Fruit fly (Drosophila melanogaster) whole organism, embryonic: ENCODE measurements around the gene Ubc4.
A peak's percentile ranks its signal among the peaks of the same experiment; 100 is the strongest.

Experiments
- ATbp ChIP-seq: fragments of 200-800 bp; sonication (Bioruptor generic); optimal IDR thresholded peaks from 2 replicates; lab custom pipeline; 2017; ENCODE audit warnings: missing biosample characterization, mild to moderate bottlenecking, missing genetic modification characterization, missing genetic modification reagents
- Bteb2 ChIP-seq: fragments of 200-800 bp; sonication (Bioruptor generic); optimal IDR thresholded peaks from 2 replicates; lab custom pipeline; 2016; ENCODE audit warnings: missing biosample characterization, missing genetic modification characterization
- CG10274 ChIP-seq: fragments of 200-800 bp; sonication (Bioruptor generic); optimal IDR thresholded peaks from 3 replicates; lab custom pipeline; 2017; ENCODE audit warnings: missing biosample characterization, mild to moderate bottlenecking, missing genetic modification characterization
- CG10366 ChIP-seq: fragments of 200-800 bp; sonication (Bioruptor generic); IDR thresholded peaks from 2 replicates; pipeline ENCODE4 v1.3.6; 2022; ENCODE audit warnings: missing biosample characterization, missing genetic modification characterization
- CG10565 ChIP-seq: fragments of 200-800 bp; sonication (Bioruptor generic); optimal IDR thresholded peaks from 3 replicates; lab custom pipeline; 2016; ENCODE audit warnings: missing biosample characterization, mild to moderate bottlenecking, missing genetic modification characterization
- CG11560 ChIP-seq: fragments of 200-800 bp; sonication (Bioruptor generic); IDR thresholded peaks from 3 replicates; pipeline ENCODE4 v1.3.6; 2022; ENCODE audit warnings: missing biosample characterization, missing genetic modification characterization
- CG12071 ChIP-seq: fragments of 200-800 bp; sonication (Bioruptor generic); optimal IDR thresholded peaks from 3 replicates; lab custom pipeline; 2018; ENCODE audit warnings: missing biosample characterization, mild to moderate bottlenecking, missing genetic modification characterization
- CG14710 ChIP-seq: fragments of 200-800 bp; sonication (Bioruptor generic); optimal IDR thresholded peaks from 3 replicates; lab custom pipeline; 2019; ENCODE audit warnings: missing biosample characterization, mild to moderate bottlenecking, missing genetic modification characterization, moderate library complexity
- CG1529 ChIP-seq: fragments of 200-800 bp; sonication (Bioruptor generic); optimal IDR thresholded peaks from 3 replicates; lab custom pipeline; 2018; ENCODE audit warnings: missing biosample characterization, missing genetic modification characterization
- CG18619 ChIP-seq: fragments of 200-800 bp; sonication (Bioruptor generic); optimal IDR thresholded peaks from 3 replicates; lab custom pipeline; 2017; ENCODE audit warnings: missing biosample characterization, mild to moderate bottlenecking, missing genetic modification characterization
- CG3726 ChIP-seq: fragments of 200-800 bp; sonication (Bioruptor generic); IDR thresholded peaks from 3 replicates; pipeline ENCODE4, ENCODE4 v1.3.6; 2022; ENCODE audit warnings: missing biosample characterization, missing genetic modification characterization
- CG4730 ChIP-seq: fragments of 200-800 bp; sonication (Bioruptor generic); IDR thresholded peaks from 2 replicates; pipeline ENCODE4 v1.3.6; 2022; ENCODE audit warnings: missing biosample characterization, missing genetic modification characterization
- CG6175 ChIP-seq: fragments of 200-800 bp; sonication (Bioruptor generic); IDR thresholded peaks from 3 replicates; pipeline ENCODE4 v1.3.6; 2022; ENCODE audit warnings: missing biosample characterization, missing genetic modification characterization
- CG7357 ChIP-seq: fragments of 200-800 bp; sonication (Bioruptor generic); IDR thresholded peaks from 3 replicates; pipeline ENCODE4 v1.3.6; 2022; ENCODE audit warnings: missing biosample characterization, missing genetic modification characterization
- CG9437 ChIP-seq: fragments of 200-800 bp; sonication (Bioruptor generic); optimal IDR thresholded peaks from 2 replicates; lab custom pipeline; 2018; ENCODE audit warnings: missing biosample characterization, mild to moderate bottlenecking, missing genetic modification characterization
- CG9876 ChIP-seq: fragments of 200-800 bp; sonication (Bioruptor generic); optimal IDR thresholded peaks from 2 replicates; lab custom pipeline; 2016; ENCODE audit warnings: missing biosample characterization, missing genetic modification characterization
- D19A ChIP-seq: fragments of 200-800 bp; optimal IDR thresholded peaks from 3 replicates; lab custom pipeline; 2019; ENCODE audit warnings: missing biosample characterization, mild to moderate bottlenecking, missing genetic modification characterization, moderate library complexity
- Dad ChIP-seq: fragments of 200-800 bp; sonication (Bioruptor generic); optimal IDR thresholded peaks from 3 replicates; lab custom pipeline; 2016; ENCODE audit warnings: missing biosample characterization, missing genetic modification characterization
- Dip3 ChIP-seq: fragments of 200-800 bp; sonication (Bioruptor generic); optimal IDR thresholded peaks from 3 replicates; lab custom pipeline; 2016; ENCODE audit warnings: missing biosample characterization, missing genetic modification characterization
- Drgx ChIP-seq: fragments of 200-800 bp; sonication (Bioruptor generic); IDR thresholded peaks from 2 replicates; pipeline ENCODE4 v1.3.6; 2022; ENCODE audit warnings: missing biosample characterization, missing genetic modification characterization
- E2f1 ChIP-seq: fragments of 200-800 bp; sonication (Bioruptor generic); IDR thresholded peaks from 2 replicates; pipeline ENCODE4 v1.3.6; 2022; ENCODE audit warnings: missing biosample characterization, missing genetic modification characterization
- Eip74EF ChIP-seq, 2 experiments: fragments of 200-800 bp in 1 of 2; fragments of >200 bp in 1 of 2; sonication (Bioruptor generic) in 1 of 2; optimal IDR thresholded peaks; 2 replicates each; lab custom pipeline; 2017 to 2019; ENCODE audit warnings: missing biosample characterization in 2 of 2, missing genetic modification characterization in 2 of 2, mild to moderate bottlenecking in 1 of 2, moderate library complexity in 1 of 2
- HmgZ ChIP-seq: fragments of 200-800 bp; sonication (Bioruptor generic); optimal IDR thresholded peaks from 2 replicates; lab custom pipeline; 2018; ENCODE audit warnings: missing biosample characterization, mild to moderate bottlenecking, missing genetic modification characterization
- Hmr ChIP-seq: fragments of 200-800 bp; sonication (Bioruptor generic); optimal IDR thresholded peaks from 3 replicates; lab custom pipeline; 2017; ENCODE audit warnings: mild to moderate bottlenecking, missing biosample characterization, missing genetic modification reagents, missing genetic modification characterization
- Myb ChIP-seq: fragments of 200-800 bp; sonication (Bioruptor generic); optimal IDR thresholded peaks from 2 replicates; lab custom pipeline; 2016; ENCODE audit warnings: missing biosample characterization, missing genetic modification characterization
- Nf-YA ChIP-seq: fragments of 200-800 bp; sonication (Bioruptor generic); IDR thresholded peaks from 2 replicates; pipeline ENCODE4 v1.3.6; 2022; ENCODE audit warnings: missing biosample characterization, missing genetic modification characterization
- Opbp ChIP-seq: fragments of 200-800 bp; sonication (Bioruptor generic); IDR thresholded peaks from 3 replicates; pipeline ENCODE4 v1.3.6; 2022; ENCODE audit warnings: missing biosample characterization, missing genetic modification characterization; ENCODE audit not compliant: partially characterized antibody
- Poxn ChIP-seq: fragments of 200-800 bp; sonication (Bioruptor generic); IDR thresholded peaks from 2 replicates; pipeline ENCODE4 v1.3.6; 2022; ENCODE audit warnings: missing biosample characterization, missing genetic modification characterization
- Ptx1 ChIP-seq: fragments of 200-800 bp; sonication (Bioruptor generic); IDR thresholded peaks from 2 replicates; pipeline ENCODE4 v1.3.6; 2022; ENCODE audit warnings: missing biosample characterization, missing genetic modification characterization
- Xbp1 ChIP-seq: fragments of 200-800 bp; sonication (Bioruptor generic); optimal IDR thresholded peaks from 3 replicates; lab custom pipeline; 2016; ENCODE audit warnings: missing biosample characterization, mild to moderate bottlenecking, missing genetic modification characterization
- ara ChIP-seq: fragments of 200-800 bp; sonication (Bioruptor generic); IDR thresholded peaks from 2 replicates; pipeline ENCODE4 v1.3.6; 2022; ENCODE audit warnings: missing biosample characterization, missing genetic modification characterization
- bab2 ChIP-seq: fragments of 200-800 bp; sonication (Bioruptor generic); optimal IDR thresholded peaks from 2 replicates; lab custom pipeline; 2016; ENCODE audit warnings: missing biosample characterization, missing genetic modification characterization
- bbx ChIP-seq: fragments of 200-800 bp; sonication (Bioruptor generic); IDR thresholded peaks from 2 replicates; pipeline ENCODE4 v1.3.6; 2022; ENCODE audit warnings: missing biosample characterization, missing genetic modification characterization; ENCODE audit not compliant: partially characterized antibody
- bowl ChIP-seq: fragments of 200-800 bp; sonication (Bioruptor generic); IDR thresholded peaks from 2 replicates; pipeline ENCODE4 v1.3.6; 2022; ENCODE audit warnings: missing biosample characterization, missing genetic modification characterization
- cwo ChIP-seq: fragments of 200-800 bp; sonication (Bioruptor generic); optimal IDR thresholded peaks from 3 replicates; lab custom pipeline; 2017; ENCODE audit warnings: missing biosample characterization, missing genetic modification characterization, mild to moderate bottlenecking, moderate library complexity, missing genetic modification reagents
- exex ChIP-seq: fragments of 200-800 bp; sonication (Bioruptor generic); optimal IDR thresholded peaks from 4 replicates; lab custom pipeline; 2018; ENCODE audit warnings: missing biosample characterization, mild to moderate bottlenecking, missing genetic modification characterization, moderate library complexity
- fd96Cb ChIP-seq: fragments of 200-800 bp; sonication (Bioruptor generic); optimal IDR thresholded peaks from 2 replicates; lab custom pipeline; 2018; ENCODE audit warnings: missing biosample characterization, mild to moderate bottlenecking, missing genetic modification characterization, moderate library complexity
- gsb ChIP-seq: fragments of 200-800 bp; sonication (Bioruptor generic); IDR thresholded peaks from 2 replicates; pipeline ENCODE4 v1.3.6; 2022; ENCODE audit warnings: missing biosample characterization, missing genetic modification characterization
- hkb ChIP-seq, 2 experiments: fragments of 200-800 bp in 1 of 2; fragments of >200 bp in 1 of 2; sonication (Bioruptor generic) in 1 of 2; IDR thresholded peaks in 1 of 2; optimal IDR thresholded peaks in 1 of 2; 2 replicates each; pipeline versions ENCODE4 v1.3.6 to Lab custom; 2017 to 2022; ENCODE audit warnings: missing biosample characterization in 1 of 2, missing genetic modification characterization in 1 of 2
- mirr ChIP-seq: fragments of 200-800 bp; sonication (Bioruptor generic); optimal IDR thresholded peaks from 3 replicates; lab custom pipeline; 2018; ENCODE audit warnings: missing biosample characterization, mild to moderate bottlenecking, missing genetic modification characterization
- p53 ChIP-seq: fragments of 200-800 bp; sonication (Bioruptor generic); optimal IDR thresholded peaks from 2 replicates; lab custom pipeline; 2016; ENCODE audit warnings: missing biosample characterization, missing genetic modification characterization
- pfk ChIP-seq: fragments of 200-800 bp; sonication (Bioruptor generic); optimal IDR thresholded peaks from 2 replicates; lab custom pipeline; 2018; ENCODE audit warnings: missing biosample characterization, mild to moderate bottlenecking, missing genetic modification characterization, moderate library complexity
- pum ChIP-seq: fragments of 200-800 bp; sonication (Bioruptor generic); optimal IDR thresholded peaks from 2 replicates; lab custom pipeline; 2016; ENCODE audit warnings: missing biosample characterization, missing genetic modification characterization
- sd ChIP-seq: fragments of 200-800 bp; sonication (Bioruptor generic); optimal IDR thresholded peaks from 3 replicates; lab custom pipeline; 2018; ENCODE audit warnings: missing biosample characterization, mild to moderate bottlenecking, missing genetic modification characterization, moderate library complexity
- seq ChIP-seq: fragments of 200-800 bp; sonication (Bioruptor generic); IDR thresholded peaks from 2 replicates; pipeline ENCODE4 v1.3.6; 2022; ENCODE audit warnings: missing biosample characterization, missing genetic modification characterization
- shn ChIP-seq: fragments of 200-800 bp; sonication (Bioruptor generic); optimal IDR thresholded peaks from 3 replicates; lab custom pipeline; 2016; ENCODE audit warnings: missing biosample characterization, missing genetic modification characterization
- stwl ChIP-seq: fragments of 200-800 bp; sonication (Bioruptor generic); optimal IDR thresholded peaks from 3 replicates; lab custom pipeline; 2018; ENCODE audit warnings: missing biosample characterization, mild to moderate bottlenecking, missing genetic modification characterization, moderate library complexity
- tap ChIP-seq: fragments of 200-800 bp; optimal IDR thresholded peaks from 3 replicates; lab custom pipeline; 2019; ENCODE audit warnings: missing biosample characterization, mild to moderate bottlenecking, missing genetic modification characterization, moderate library complexity
- tll ChIP-seq, 2 experiments: fragments of 200-800 bp in 1 of 2; fragments of >200 bp in 1 of 2; sonication (Bioruptor generic) in 1 of 2; optimal IDR thresholded peaks; 2 replicates each; lab custom pipeline; 2017 to 2019; ENCODE audit warnings: missing biosample characterization in 2 of 2, missing genetic modification characterization in 2 of 2, mild to moderate bottlenecking in 1 of 2, moderate library complexity in 1 of 2
- yki ChIP-seq: fragments of >200 bp; optimal IDR thresholded peaks from 3 replicates; lab custom pipeline; 2018
- zen ChIP-seq: fragments of 200-800 bp; sonication (Bioruptor generic); optimal IDR thresholded peaks from 3 replicates; lab custom pipeline; 2018; ENCODE audit warnings: missing biosample characterization, mild to moderate bottlenecking, missing genetic modification characterization, moderate library complexity

Gene Ubc4

DNA sequence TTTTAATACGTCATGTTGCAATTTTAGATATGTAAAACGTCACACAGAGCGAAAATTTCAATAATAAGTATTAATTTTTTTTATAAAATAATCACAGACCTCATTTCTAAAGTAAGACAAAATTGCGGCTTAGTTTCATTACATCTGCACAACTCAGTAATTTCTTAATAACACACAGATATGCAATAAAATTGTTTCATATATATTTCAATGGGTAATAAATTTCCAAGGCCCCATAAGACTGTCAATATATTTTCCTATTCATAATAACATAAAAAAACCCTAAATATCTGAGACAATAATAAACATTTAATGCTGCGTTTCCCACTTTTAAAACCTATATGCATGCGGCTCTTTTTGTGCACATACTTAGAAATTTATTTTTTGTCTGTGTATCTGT, 2.5 kb upstream of the Ubc4 start (continued):
- TF ChIP-seq sd (peak; percentile 5), Drgx (GFP tag; lab: Robert Waterston, UW) (0 out of 2 replicates have a peak, but pooled peaks have one; percentile 27), HmgZ (no peak), CG6175 (GFP tag; lab: Robert Waterston, UW) (no peak), Hmr (GFP tag; lab: Kevin White, UChicago) (peak; percentile 46), Myb (no peak), hkb (optimal IDR thresholded peaks at IDR 0.05; lab: Kevin White, UChicago) (no peak), hkb (GFP tag; IDR thresholded peaks at IDR 0.05; lab: Robert Waterston, UW) (no peak), CG11560 (no peak), pfk (GFP tag; lab: Kevin White, UChicago) (no peak), CG12071 (no peak), CG10366 (GFP tag; lab: Robert Waterston, UW) (peak; percentile 15; the same call in 1 of the 2 replicates), Nf-YA (GFP tag; lab: Robert Waterston, UW) (no peak), yki (lab: Kevin White, UChicago) (no peak), Eip74EF (GFP tag; optimal IDR thresholded peaks at IDR 0.05; lab: Kevin White, UChicago) (peak in 1 of 2 experiments; percentile 33), bowl (GFP tag; lab: Robert Waterston, UW) (no peak), CG4730 (GFP tag; lab: Robert Waterston, UW) (no peak), ara (GFP tag; lab: Robert Waterston, UW) (no peak), Poxn (GFP tag; lab: Robert Waterston, UW) (no peak), CG18619 (peak; percentile 13), cwo (GFP tag; lab: Kevin White, UChicago) (no peak), stwl (tag; lab: Kevin White, UChicago) (no peak), ATbp (GFP tag; lab: Kevin White, UChicago) (peak; percentile 28), zen (tag; lab: Kevin White, UChicago) (no peak), Dip3 (GFP tag; lab: Kevin White, UChicago) (no peak), fd96Cb (no peak), pum (no peak), tap (tag; lab: Kevin White, UChicago) (peak; percentile 6), gsb (no peak), CG14710 (tag; lab: Kevin White, UChicago) (no peak), seq (GFP tag; lab: Robert Waterston, UW) (no peak), exex (no peak), CG9437 (GFP tag; lab: Kevin White, UChicago) (peak; percentile 39), shn (GFP tag; lab: Kevin White, UChicago) (no peak), mirr (no peak), D19A (tag; lab: Kevin White, UChicago) (no peak), Opbp (no peak), bbx (GFP tag; lab: Robert Waterston, UW) (no peak), bab2 (peak; percentile 11), E2f1 (GFP tag; lab: Robert Waterston, UW) (no peak), CG1529 (GFP tag; lab: Kevin White, UChicago) (no peak), CG7357 (GFP tag; lab: Robert Waterston, UW) (no peak), CG3726 (GFP tag; lab: Robert Waterston, UW) (no peak), Bteb2 (GFP tag; lab: Kevin White, UChicago) (no peak), Dad (no peak), CG10565 (GFP tag; lab: Kevin White, UChicago) (no peak), p53 (no peak), Xbp1 (GFP tag; lab: Kevin White, UChicago) (peak; percentile 51), Ptx1 (GFP tag; lab: Robert Waterston, UW) (peak; percentile 47; the same call in 1 of the 2 replicates), tll (GFP tag; optimal IDR thresholded peaks at IDR 0.05; lab: Kevin White, UChicago) (no peak), CG10274 (GFP tag; lab: Kevin White, UChicago) (no peak), CG9876 (GFP tag; lab: Kevin White, UChicago) (no peak)
